Fruit fly (Drosophila melanogaster) whole organism, embryonic: Measurements from ENCODE around the gene CG4733.

Experiments
- Atf6 ChIP-seq: fragments of 200-800 bp; sonication (Bioruptor generic); IDR thresholded peaks from 2 replicates; pipeline ENCODE4 v1.3.6; 2022; ENCODE audit warnings: missing biosample characterization, missing genetic modification characterization
- BEAF-32 ChIP-seq: fragments of 200-800 bp; sonication (Bioruptor generic); optimal IDR thresholded peaks from 3 replicates; lab custom pipeline; 2017; ENCODE audit warnings: missing biosample characterization, missing genetic modification characterization, mild to moderate bottlenecking, moderate library complexity, missing genetic modification reagents
- Bteb2 ChIP-seq: fragments of 200-800 bp; sonication (Bioruptor generic); optimal IDR thresholded peaks from 2 replicates; lab custom pipeline; 2016; ENCODE audit warnings: missing biosample characterization, missing genetic modification characterization
- CG10431 ChIP-seq: fragments of 200-800 bp; sonication (Bioruptor generic); optimal IDR thresholded peaks from 3 replicates; lab custom pipeline; 2018; ENCODE audit warnings: missing biosample characterization, mild to moderate bottlenecking, missing genetic modification characterization
- CG12104 ChIP-seq: fragments of 200-800 bp; sonication (Bioruptor generic); optimal IDR thresholded peaks from 3 replicates; lab custom pipeline; 2016; ENCODE audit warnings: missing biosample characterization, missing genetic modification characterization
- CG12769 ChIP-seq: fragments of 200-800 bp; sonication (Bioruptor generic); optimal IDR thresholded peaks from 2 replicates; lab custom pipeline; 2019; ENCODE audit warnings: missing biosample characterization, mild to moderate bottlenecking, missing genetic modification characterization, moderate library complexity
- CG14710 ChIP-seq: fragments of 200-800 bp; sonication (Bioruptor generic); optimal IDR thresholded peaks from 3 replicates; lab custom pipeline; 2019; ENCODE audit warnings: missing biosample characterization, mild to moderate bottlenecking, missing genetic modification characterization, moderate library complexity
- CG15601 ChIP-seq: fragments of 200-800 bp; sonication (Bioruptor generic); optimal IDR thresholded peaks from 3 replicates; lab custom pipeline; 2019; ENCODE audit warnings: missing biosample characterization, mild to moderate bottlenecking, missing genetic modification characterization, moderate library complexity
- CG18011 ChIP-seq: fragments of 200-800 bp; sonication (Bioruptor generic); optimal IDR thresholded peaks from 2 replicates; lab custom pipeline; 2017; ENCODE audit warnings: missing biosample characterization, missing genetic modification characterization, mild to moderate bottlenecking, moderate library complexity, missing genotype
- CG2199 ChIP-seq: fragments of 200-800 bp; sonication (Bioruptor generic); IDR thresholded peaks from 3 replicates; pipeline ENCODE4 v1.3.6; 2022; ENCODE audit warnings: missing biosample characterization, missing genetic modification characterization
- CG34422 ChIP-seq: fragments of 200-800 bp; sonication (Bioruptor generic); IDR thresholded peaks from 3 replicates; pipeline ENCODE4 v1.3.6; 2022; ENCODE audit warnings: missing biosample characterization, missing genetic modification characterization
- CG43689 ChIP-seq: fragments of 200-800 bp; sonication (Bioruptor generic); IDR thresholded peaks from 2 replicates; pipeline ENCODE4 v1.3.6; 2022; ENCODE audit warnings: missing biosample characterization, missing genetic modification characterization
- CG7556 ChIP-seq: fragments of 200-800 bp; sonication (Bioruptor generic); optimal IDR thresholded peaks from 2 replicates; lab custom pipeline; 2017; ENCODE audit warnings: missing biosample characterization, mild to moderate bottlenecking, missing genetic modification characterization
- CG8089 ChIP-seq: fragments of 200-800 bp; sonication (Bioruptor generic); optimal IDR thresholded peaks from 3 replicates; lab custom pipeline; 2016; ENCODE audit warnings: missing biosample characterization, missing genetic modification characterization
- CG8281 ChIP-seq: fragments of 200-800 bp; sonication (Bioruptor generic); optimal IDR thresholded peaks from 2 replicates; lab custom pipeline; 2018; ENCODE audit warnings: missing biosample characterization, mild to moderate bottlenecking, missing genetic modification characterization, moderate library complexity
- Dad ChIP-seq: fragments of 200-800 bp; sonication (Bioruptor generic); optimal IDR thresholded peaks from 3 replicates; lab custom pipeline; 2016; ENCODE audit warnings: missing biosample characterization, missing genetic modification characterization
- Dip3 ChIP-seq: fragments of 200-800 bp; sonication (Bioruptor generic); optimal IDR thresholded peaks from 3 replicates; lab custom pipeline; 2016; ENCODE audit warnings: missing biosample characterization, missing genetic modification characterization
- HmgD ChIP-seq: fragments of 200-800 bp; sonication (Bioruptor generic); optimal IDR thresholded peaks from 3 replicates; lab custom pipeline; 2016; ENCODE audit warnings: missing biosample characterization, missing genetic modification characterization
- Lhr ChIP-seq: fragments of 200-800 bp; sonication (Bioruptor generic); optimal IDR thresholded peaks from 3 replicates; lab custom pipeline; 2017; ENCODE audit warnings: mild to moderate bottlenecking, missing biosample characterization, missing genetic modification reagents, missing genetic modification characterization
- Mad ChIP-seq: fragments of 200-800 bp; sonication (Bioruptor generic); optimal IDR thresholded peaks from 2 replicates; lab custom pipeline; 2016; ENCODE audit warnings: missing biosample characterization, missing genetic modification characterization
- Nf-YA ChIP-seq: fragments of 200-800 bp; sonication (Bioruptor generic); IDR thresholded peaks from 2 replicates; pipeline ENCODE4 v1.3.6; 2022; ENCODE audit warnings: missing biosample characterization, missing genetic modification characterization
- Nf-YB ChIP-seq: fragments of 200-800 bp; sonication (Bioruptor generic); optimal IDR thresholded peaks from 3 replicates; lab custom pipeline; 2019; ENCODE audit warnings: missing biosample characterization, mild to moderate bottlenecking, missing genetic modification characterization, moderate library complexity
- NfI ChIP-seq: fragments of 200-800 bp; sonication (Bioruptor generic); optimal IDR thresholded peaks from 3 replicates; lab custom pipeline; 2018; ENCODE audit warnings: missing biosample characterization, mild to moderate bottlenecking, missing genetic modification characterization, moderate library complexity
- Pdp1 ChIP-seq, 2 experiments: fragments of 200-800 bp; sonication (Bioruptor generic); optimal IDR thresholded peaks; 3 replicates each; lab custom pipeline; 2016; ENCODE audit warnings: missing biosample characterization in 2 of 2, missing genetic modification characterization in 2 of 2, mild to moderate bottlenecking in 1 of 2, moderate library complexity in 1 of 2
- aop ChIP-seq: fragments of 200-800 bp; sonication (Bioruptor generic); IDR thresholded peaks from 2 replicates; pipeline ENCODE4 v1.3.6; 2022; ENCODE audit warnings: missing biosample characterization, missing genetic modification characterization
- cas ChIP-seq: fragments of 200-800 bp; sonication (Bioruptor generic); IDR thresholded peaks from 2 replicates; pipeline ENCODE4 v1.3.6; 2022; ENCODE audit warnings: missing biosample characterization, missing genetic modification characterization
- cato ChIP-seq: fragments of 200-800 bp; sonication (Bioruptor generic); optimal IDR thresholded peaks from 2 replicates; lab custom pipeline; 2016; ENCODE audit warnings: missing biosample characterization, missing genetic modification characterization, borderline replicate concordance
- crp ChIP-seq, 2 experiments: fragments of 200-800 bp; sonication (Bioruptor generic); optimal IDR thresholded peaks; 2 replicates in 1 of 2; 3 replicates in 1 of 2; lab custom pipeline; 2017; ENCODE audit warnings: missing biosample characterization in 2 of 2, missing genetic modification characterization in 2 of 2, mild to moderate bottlenecking in 1 of 2, moderate library complexity in 1 of 2
- gcm ChIP-seq: fragments of 200-800 bp; sonication (Bioruptor generic); optimal IDR thresholded peaks from 2 replicates; lab custom pipeline; 2019; ENCODE audit warnings: missing biosample characterization, mild to moderate bottlenecking, missing genetic modification characterization, moderate library complexity
- gfzf ChIP-seq: fragments of 200-800 bp; sonication (Bioruptor generic); optimal IDR thresholded peaks from 2 replicates; lab custom pipeline; 2016; ENCODE audit warnings: missing biosample characterization, mild to moderate bottlenecking, missing genetic modification characterization, moderate library complexity
- ken ChIP-seq: fragments of 200-800 bp; sonication (Bioruptor generic); IDR thresholded peaks from 3 replicates; pipeline ENCODE4 v1.3.6; 2022; ENCODE audit warnings: missing biosample characterization, missing genetic modification characterization
- knrl ChIP-seq: fragments of 200-800 bp; sonication (Bioruptor generic); IDR thresholded peaks from 3 replicates; pipeline ENCODE4 v1.3.6; 2022; ENCODE audit warnings: missing biosample characterization, missing genetic modification characterization; ENCODE audit not compliant: partially characterized antibody
- onecut ChIP-seq: fragments of 200-800 bp; sonication (Bioruptor generic); IDR thresholded peaks from 2 replicates; pipeline ENCODE4 v1.3.6; 2022; ENCODE audit warnings: missing biosample characterization, missing genetic modification characterization
- pan ChIP-seq, 4 experiments: fragments of >200 bp in 3 of 4; fragments of 200-800 bp in 1 of 4; sonication (Bioruptor generic) in 1 of 4; optimal IDR thresholded peaks in 3 of 4; IDR thresholded peaks in 1 of 4; 2 replicates each; pipeline versions ENCODE4 v1.3.6 to Lab custom; 2017 to 2022; ENCODE audit warnings: missing biosample characterization in 2 of 4, missing genetic modification characterization in 2 of 4, mixed read lengths in 1 of 4
- pfk ChIP-seq: fragments of 200-800 bp; sonication (Bioruptor generic); optimal IDR thresholded peaks from 2 replicates; lab custom pipeline; 2018; ENCODE audit warnings: missing biosample characterization, mild to moderate bottlenecking, missing genetic modification characterization, moderate library complexity
- pho ChIP-seq: fragments of 200-800 bp; sonication (Bioruptor generic); optimal IDR thresholded peaks from 2 replicates; lab custom pipeline; 2016; ENCODE audit warnings: missing biosample characterization, missing genetic modification characterization
- phol ChIP-seq: fragments of 200-800 bp; sonication (Bioruptor generic); optimal IDR thresholded peaks from 3 replicates; lab custom pipeline; 2018; ENCODE audit warnings: missing biosample characterization, mild to moderate bottlenecking, missing genetic modification characterization, moderate library complexity
- pros ChIP-seq: fragments of 200-800 bp; sonication (Bioruptor generic); optimal IDR thresholded peaks from 3 replicates; lab custom pipeline; 2019; ENCODE audit warnings: missing biosample characterization, mild to moderate bottlenecking, missing genetic modification characterization, moderate library complexity
- ro ChIP-seq: fragments of 200-800 bp; sonication (Bioruptor generic); IDR thresholded peaks from 2 replicates; pipeline ENCODE4 v1.3.6; 2022; ENCODE audit warnings: missing biosample characterization, missing genetic modification characterization
- sisA ChIP-seq: fragments of 200-800 bp; sonication (Bioruptor generic); IDR thresholded peaks from 2 replicates; pipeline ENCODE4 v1.3.6; 2022; ENCODE audit warnings: missing biosample characterization, missing genetic modification characterization
- slou ChIP-seq: fragments of 200-800 bp; sonication (Bioruptor generic); optimal IDR thresholded peaks from 3 replicates; lab custom pipeline; 2016; ENCODE audit warnings: missing biosample characterization, missing genetic modification characterization
- sr ChIP-seq: fragments of 200-800 bp; sonication (Bioruptor generic); IDR thresholded peaks from 3 replicates; pipeline ENCODE4 v1.3.6; 2022; ENCODE audit warnings: missing biosample characterization, missing genetic modification characterization
- tap ChIP-seq: fragments of 200-800 bp; optimal IDR thresholded peaks from 3 replicates; lab custom pipeline; 2019; ENCODE audit warnings: missing biosample characterization, mild to moderate bottlenecking, missing genetic modification characterization, moderate library complexity
- tna ChIP-seq: fragments of 200-800 bp; sonication (Bioruptor generic); IDR thresholded peaks from 2 replicates; pipeline ENCODE4 v1.3.6; 2022; ENCODE audit warnings: missing biosample characterization, missing genetic modification characterization; ENCODE audit not compliant: partially characterized antibody
- trem ChIP-seq: fragments of 200-800 bp; optimal IDR thresholded peaks from 3 replicates; lab custom pipeline; 2019; ENCODE audit warnings: missing biosample characterization, mild to moderate bottlenecking, missing genetic modification characterization, moderate library complexity
- twi ChIP-seq: fragments of 200-800 bp; optimal IDR thresholded peaks from 2 replicates; lab custom pipeline; 2019; ENCODE audit warnings: missing biosample characterization, mild to moderate bottlenecking, missing genetic modification characterization, moderate library complexity
- usp ChIP-seq: fragments of >200 bp; optimal IDR thresholded peaks from 2 replicates; lab custom pipeline; 2017; ENCODE audit warnings: missing biosample characterization, missing genetic modification characterization
- yki ChIP-seq: fragments of >200 bp; optimal IDR thresholded peaks from 3 replicates; lab custom pipeline; 2018
- zfh1 ChIP-seq: fragments of 200-800 bp; sonication (Bioruptor generic); IDR thresholded peaks from 3 replicates; pipeline ENCODE4 v1.3.6; 2022; ENCODE audit warnings: missing biosample characterization, missing genetic modification characterization

The CG4733 gene

dm6 chr3R:19905932-19906439 lies 15.5 kb downstream of the CG4733 start (continued):
- TF ChIP-seq sisA (GFP tag; lab: Robert Waterston, UW) = peak; percentile 73
- TF ChIP-seq Mad (GFP tag; lab: Kevin White, UChicago) = peak; percentile 70
- TF ChIP-seq CG12104 = peak; percentile 53
- no peak for TF ChIP-seq tna (GFP tag; lab: Robert Waterston, UW)
- TF ChIP-seq ro (GFP tag; lab: Robert Waterston, UW) = peak; percentile 38; the same call in 1 of the 2 replicates
- TF ChIP-seq Dad (GFP tag; lab: Kevin White, UChicago) = peak; percentile 59
- TF ChIP-seq cato (GFP tag; lab: Kevin White, UChicago) = peak; percentile 40
- peak; percentile 6 for TF ChIP-seq CG14710
- peak; percentile 49; the same call in 1 of the 2 replicates for TF ChIP-seq cas (GFP tag; lab: Robert Waterston, UW)
- TF ChIP-seq twi (tag; lab: Kevin White, UChicago) = peak; percentile 20
- no peak for TF ChIP-seq slou (GFP tag; lab: Kevin White, UChicago)
- peak; percentile 36 for TF ChIP-seq trem (tag; lab: Kevin White, UChicago)
- TF ChIP-seq CG8281 (tag; lab: Kevin White, UChicago) = peak; percentile 46
- TF ChIP-seq aop = no peak
- peak; percentile 82 for TF ChIP-seq pho (GFP tag; lab: Kevin White, UChicago)
- no peak for TF ChIP-seq usp (GFP tag; lab: Kevin White, UChicago)
- TF ChIP-seq phol (tag; lab: Kevin White, UChicago) = peak; percentile 72
- TF ChIP-seq HmgD (GFP tag; lab: Kevin White, UChicago) = peak; percentile 27
- peak; percentile 86 for TF ChIP-seq Dip3 (GFP tag; lab: Kevin White, UChicago)
- peak in 1 of 2 experiments; percentile 41 for TF ChIP-seq crp (GFP tag; optimal IDR thresholded peaks at IDR 0.05; lab: Kevin White, UChicago)
- TF ChIP-seq yki (lab: Kevin White, UChicago) = no peak
- TF ChIP-seq Bteb2 = peak; percentile 68
- TF ChIP-seq CG12769 = peak; percentile 97
- peak; percentile 69 for TF ChIP-seq CG7556 (GFP tag; lab: Kevin White, UChicago)
- TF ChIP-seq CG18011 (GFP tag; lab: Kevin White, UChicago) = peak; percentile 67
- no peak for TF ChIP-seq gfzf
- TF ChIP-seq CG43689 = no peak
- TF ChIP-seq knrl = 0 out of 3 replicates have a peak, but pooled peaks have one; percentile 6
- TF ChIP-seq tap (tag; lab: Kevin White, UChicago) = peak; percentile 70
- no peak for TF ChIP-seq pan (optimal IDR thresholded peaks at IDR 0.05; lab: Kevin White, UChicago)
- TF ChIP-seq pan (GFP tag; optimal IDR thresholded peaks at IDR 0.05 in 1 of 2, IDR thresholded peaks at IDR 0.05 in 1 of 2) = peak in 1 of 2 experiments; percentile 90
- TF ChIP-seq pfk (GFP tag; lab: Kevin White, UChicago) = no peak
- TF ChIP-seq zfh1 (GFP tag; lab: Robert Waterston, UW) = peak; percentile 81
- peak; percentile 63; the same call in 2 of the 3 replicates for TF ChIP-seq sr (GFP tag; lab: Robert Waterston, UW)
- peak; percentile 31 for TF ChIP-seq gcm (GFP tag; lab: Kevin White, UChicago)
- peak; percentile 59 for TF ChIP-seq onecut (GFP tag; lab: Robert Waterston, UW)
- TF ChIP-seq NfI (GFP tag; lab: Kevin White, UChicago) = peak; percentile 74
- peak; percentile 11 for TF ChIP-seq Lhr
- TF ChIP-seq Atf6 (GFP tag; lab: Robert Waterston, UW) = peak; percentile 86
- peak; percentile 20 for TF ChIP-seq BEAF-32 (GFP tag; lab: Kevin White, UChicago)
- peak; percentile 68; the same call in 1 of the 3 replicates for TF ChIP-seq ken (GFP tag; lab: Robert Waterston, UW)
- TF ChIP-seq pros (GFP tag; lab: Kevin White, UChicago) = no peak
- peak; percentile 63 for TF ChIP-seq Nf-YA
- TF ChIP-seq Nf-YB (GFP tag; lab: Kevin White, UChicago) = peak; percentile 57
- TF ChIP-seq Pdp1 (GFP tag; optimal IDR thresholded peaks at IDR 0.05; lab: Kevin White, UChicago) = peak; percentile 65 to 74
- TF ChIP-seq CG15601 (tag; lab: Kevin White, UChicago) = peak; percentile 31
- TF ChIP-seq CG8089 (GFP tag; lab: Kevin White, UChicago) = peak; percentile 44
- TF ChIP-seq CG2199 (GFP tag; lab: Robert Waterston, UW) = peak; percentile 87
- TF ChIP-seq CG34422 (GFP tag; lab: Robert Waterston, UW) = peak; percentile 85
- no peak for TF ChIP-seq CG10431 (GFP tag; lab: Kevin White, UChicago)
